Fruit fly (Drosophila melanogaster) whole organism, embryonic: Measurements from ENCODE around the gene CG31388.

ENCODE experiments used
- Antp ChIP-seq: fragments of 200-800 bp; sonication (Bioruptor generic); optimal IDR thresholded peaks from 3 replicates; lab custom pipeline; 2016; ENCODE audit warnings: missing biosample characterization, missing genetic modification characterization
- BEAF-32 ChIP-seq: fragments of 200-800 bp; sonication (Bioruptor generic); optimal IDR thresholded peaks from 3 replicates; lab custom pipeline; 2017; ENCODE audit warnings: missing biosample characterization, missing genetic modification characterization, mild to moderate bottlenecking, moderate library complexity, missing genetic modification reagents
- CG10462 ChIP-seq: fragments of 200-800 bp; sonication (Bioruptor generic); optimal IDR thresholded peaks from 2 replicates; lab custom pipeline; 2016; ENCODE audit warnings: missing biosample characterization, missing genetic modification characterization
- CG13287 ChIP-seq: fragments of 200-800 bp; sonication (Bioruptor generic); IDR thresholded peaks from 2 replicates; pipeline ENCODE4 v1.3.6; 2022; ENCODE audit warnings: missing biosample characterization, missing genetic modification characterization; ENCODE audit not compliant: partially characterized antibody
- CG14965 ChIP-seq: fragments of 200-800 bp; sonication (Bioruptor generic); optimal IDR thresholded peaks from 2 replicates; lab custom pipeline; 2016; ENCODE audit warnings: missing biosample characterization, missing genetic modification characterization, borderline replicate concordance
- CG15073 ChIP-seq: fragments of 200-800 bp; sonication (Bioruptor generic); optimal IDR thresholded peaks from 2 replicates; lab custom pipeline; 2016; ENCODE audit warnings: missing biosample characterization, missing genetic modification characterization
- CG1603 ChIP-seq: fragments of 200-800 bp; sonication (Bioruptor generic); optimal IDR thresholded peaks from 2 replicates; lab custom pipeline; 2019; ENCODE audit warnings: missing biosample characterization, mild to moderate bottlenecking, missing genetic modification characterization, moderate library complexity
- CG16815 ChIP-seq: fragments of 200-800 bp; sonication (Bioruptor generic); optimal IDR thresholded peaks from 3 replicates; lab custom pipeline; 2017; ENCODE audit warnings: missing biosample characterization, mild to moderate bottlenecking, missing genetic modification characterization
- CG17385 ChIP-seq: fragments of 200-800 bp; sonication (Bioruptor generic); optimal IDR thresholded peaks from 3 replicates; lab custom pipeline; 2018; ENCODE audit warnings: missing biosample characterization, mild to moderate bottlenecking, missing genetic modification characterization
- CG18011 ChIP-seq: fragments of 200-800 bp; sonication (Bioruptor generic); optimal IDR thresholded peaks from 2 replicates; lab custom pipeline; 2017; ENCODE audit warnings: missing biosample characterization, missing genetic modification characterization, mild to moderate bottlenecking, moderate library complexity, missing genotype
- CG3281 ChIP-seq: fragments of 200-800 bp; sonication (Bioruptor generic); optimal IDR thresholded peaks from 3 replicates; lab custom pipeline; 2017; ENCODE audit warnings: missing biosample characterization, mild to moderate bottlenecking, missing genetic modification characterization
- CG43689 ChIP-seq: fragments of 200-800 bp; sonication (Bioruptor generic); IDR thresholded peaks from 2 replicates; pipeline ENCODE4 v1.3.6; 2022; ENCODE audit warnings: missing biosample characterization, missing genetic modification characterization
- CG4854 ChIP-seq: fragments of 200-800 bp; sonication (Bioruptor generic); optimal IDR thresholded peaks from 2 replicates; lab custom pipeline; 2016; ENCODE audit warnings: missing biosample characterization, missing genetic modification characterization, inconsistent platforms
- CHES-1-like ChIP-seq: fragments of 200-800 bp; sonication (Bioruptor generic); optimal IDR thresholded peaks from 2 replicates; lab custom pipeline; 2016; ENCODE audit warnings: missing biosample characterization, missing genetic modification characterization
- D19A ChIP-seq: fragments of 200-800 bp; optimal IDR thresholded peaks from 3 replicates; lab custom pipeline; 2019; ENCODE audit warnings: missing biosample characterization, mild to moderate bottlenecking, missing genetic modification characterization, moderate library complexity
- E2f2 ChIP-seq: fragments of 200-800 bp; sonication (Bioruptor generic); IDR thresholded peaks from 2 replicates; pipeline ENCODE4 v1.3.6; 2022; ENCODE audit warnings: missing biosample characterization, missing genetic modification characterization
- HmgD ChIP-seq: fragments of 200-800 bp; sonication (Bioruptor generic); optimal IDR thresholded peaks from 3 replicates; lab custom pipeline; 2016; ENCODE audit warnings: missing biosample characterization, missing genetic modification characterization
- Hr78 ChIP-seq, 2 experiments: fragments of 200-800 bp in 1 of 2; fragments of >200 bp in 1 of 2; sonication (Bioruptor generic) in 1 of 2; optimal IDR thresholded peaks; 2 replicates each; lab custom pipeline; 2017 to 2019; ENCODE audit warnings: missing biosample characterization in 2 of 2, missing genetic modification characterization in 2 of 2, mild to moderate bottlenecking in 1 of 2, moderate library complexity in 1 of 2
- MESR4 ChIP-seq: fragments of 200-800 bp; sonication (Bioruptor generic); optimal IDR thresholded peaks from 2 replicates; lab custom pipeline; 2018; ENCODE audit warnings: missing biosample characterization, mild to moderate bottlenecking, missing genetic modification characterization, moderate library complexity
- Mrtf ChIP-seq: fragments of 200-800 bp; sonication (Bioruptor generic); IDR thresholded peaks from 3 replicates; pipeline ENCODE4 v1.3.6; 2022; ENCODE audit warnings: missing biosample characterization, missing genetic modification characterization
- Myb ChIP-seq: fragments of 200-800 bp; sonication (Bioruptor generic); optimal IDR thresholded peaks from 2 replicates; lab custom pipeline; 2016; ENCODE audit warnings: missing biosample characterization, missing genetic modification characterization
- NC2α ChIP-seq: fragments of 200-800 bp; sonication (Bioruptor generic); optimal IDR thresholded peaks from 2 replicates; lab custom pipeline; 2016; ENCODE audit warnings: missing biosample characterization, missing genetic modification characterization
- Nf-YC ChIP-seq: fragments of 200-800 bp; optimal IDR thresholded peaks from 3 replicates; lab custom pipeline; 2019; ENCODE audit warnings: missing biosample characterization, mild to moderate bottlenecking, missing genetic modification characterization, moderate library complexity
- Oli ChIP-seq: fragments of 200-800 bp; sonication (Bioruptor generic); optimal IDR thresholded peaks from 2 replicates; lab custom pipeline; 2018; ENCODE audit warnings: missing biosample characterization, mild to moderate bottlenecking, missing genetic modification characterization, moderate library complexity
- Ssrp ChIP-seq: fragments of 200-800 bp; sonication (Bioruptor generic); optimal IDR thresholded peaks from 2 replicates; lab custom pipeline; 2018; ENCODE audit warnings: missing biosample characterization, mild to moderate bottlenecking, missing genetic modification characterization, moderate library complexity
- Stat92E ChIP-seq, 3 experiments: fragments of >200 bp in 2 of 3; fragments of 200-800 bp in 1 of 3; sonication (Bioruptor generic) in 1 of 3; optimal IDR thresholded peaks; 2 replicates each; lab custom pipeline; 2017 to 2019; ENCODE audit warnings: missing biosample characterization in 3 of 3, missing genetic modification characterization in 3 of 3, mild to moderate bottlenecking in 1 of 3, moderate library complexity in 1 of 3
- ab ChIP-seq: fragments of 200-800 bp; sonication (Bioruptor generic); optimal IDR thresholded peaks from 2 replicates; lab custom pipeline; 2016; ENCODE audit warnings: missing biosample characterization, missing genetic modification characterization
- crp ChIP-seq, 2 experiments: fragments of 200-800 bp; sonication (Bioruptor generic); optimal IDR thresholded peaks; 2 replicates in 1 of 2; 3 replicates in 1 of 2; lab custom pipeline; 2017; ENCODE audit warnings: missing biosample characterization in 2 of 2, missing genetic modification characterization in 2 of 2, mild to moderate bottlenecking in 1 of 2, moderate library complexity in 1 of 2
- dpn ChIP-seq, 2 experiments: fragments of 200-800 bp; sonication (Bioruptor generic); optimal IDR thresholded peaks; 3 replicates each; lab custom pipeline; 2016; ENCODE audit warnings: missing biosample characterization in 2 of 2, missing genetic modification characterization in 2 of 2
- exex ChIP-seq: fragments of 200-800 bp; sonication (Bioruptor generic); optimal IDR thresholded peaks from 4 replicates; lab custom pipeline; 2018; ENCODE audit warnings: missing biosample characterization, mild to moderate bottlenecking, missing genetic modification characterization, moderate library complexity
- fru ChIP-seq: fragments of >200 bp; optimal IDR thresholded peaks from 2 replicates; lab custom pipeline; 2017
- gcm2 ChIP-seq: fragments of 200-800 bp; sonication (Bioruptor generic); optimal IDR thresholded peaks from 2 replicates; lab custom pipeline; 2016; ENCODE audit warnings: missing biosample characterization, missing genetic modification characterization
- her ChIP-seq: fragments of 200-800 bp; sonication (Bioruptor generic); optimal IDR thresholded peaks from 2 replicates; lab custom pipeline; 2016; ENCODE audit warnings: missing biosample characterization, missing genetic modification characterization
- inv ChIP-seq: fragments of 200-800 bp; sonication (Bioruptor generic); IDR thresholded peaks from 2 replicates; pipeline ENCODE4 v1.3.6; 2022; ENCODE audit warnings: missing biosample characterization, missing genetic modification characterization; ENCODE audit not compliant: partially characterized antibody
- klu ChIP-seq: fragments of 200-800 bp; sonication (Bioruptor generic); IDR thresholded peaks from 2 replicates; pipeline ENCODE4 v1.3.6; 2022; ENCODE audit warnings: missing biosample characterization, missing genetic modification characterization
- lov ChIP-seq, 2 experiments: fragments of 200-800 bp in 1 of 2; fragments of >200 bp in 1 of 2; sonication (Bioruptor generic) in 1 of 2; IDR thresholded peaks in 1 of 2; optimal IDR thresholded peaks in 1 of 2; 2 replicates in 1 of 2; 3 replicates in 1 of 2; pipeline versions ENCODE4 v1.3.6 to Lab custom; 2017 to 2022; ENCODE audit warnings: missing biosample characterization in 1 of 2, missing genetic modification characterization in 1 of 2
- nerfin-2 ChIP-seq: fragments of 200-800 bp; sonication (Bioruptor generic); IDR thresholded peaks from 2 replicates; pipeline ENCODE4 v1.3.6; 2022; ENCODE audit warnings: missing biosample characterization, missing genetic modification characterization; ENCODE audit not compliant: partially characterized antibody
- odd ChIP-seq: fragments of 200-800 bp; sonication (Bioruptor generic); optimal IDR thresholded peaks from 2 replicates; lab custom pipeline; 2017; ENCODE audit warnings: missing biosample characterization, mild to moderate bottlenecking, missing genetic modification characterization
- org-1 ChIP-seq: fragments of 200-800 bp; sonication (Bioruptor generic); optimal IDR thresholded peaks from 2 replicates; lab custom pipeline; 2017; ENCODE audit warnings: missing biosample characterization, missing genetic modification characterization
- pan ChIP-seq, 4 experiments: fragments of >200 bp in 3 of 4; fragments of 200-800 bp in 1 of 4; sonication (Bioruptor generic) in 1 of 4; optimal IDR thresholded peaks in 3 of 4; IDR thresholded peaks in 1 of 4; 2 replicates each; pipeline versions ENCODE4 v1.3.6 to Lab custom; 2017 to 2022; ENCODE audit warnings: missing biosample characterization in 2 of 4, missing genetic modification characterization in 2 of 4, mixed read lengths in 1 of 4
- pum ChIP-seq: fragments of 200-800 bp; sonication (Bioruptor generic); optimal IDR thresholded peaks from 2 replicates; lab custom pipeline; 2016; ENCODE audit warnings: missing biosample characterization, missing genetic modification characterization
- seq ChIP-seq: fragments of 200-800 bp; sonication (Bioruptor generic); IDR thresholded peaks from 2 replicates; pipeline ENCODE4 v1.3.6; 2022; ENCODE audit warnings: missing biosample characterization, missing genetic modification characterization
- sima ChIP-seq: fragments of 200-800 bp; sonication (Bioruptor generic); optimal IDR thresholded peaks from 2 replicates; lab custom pipeline; 2016; ENCODE audit warnings: missing biosample characterization, missing genetic modification characterization
- slbo ChIP-seq: fragments of 200-800 bp; sonication (Bioruptor generic); IDR thresholded peaks from 2 replicates; pipeline ENCODE4 v1.3.6; 2022; ENCODE audit warnings: missing biosample characterization, missing genetic modification characterization
- slou ChIP-seq: fragments of 200-800 bp; sonication (Bioruptor generic); optimal IDR thresholded peaks from 3 replicates; lab custom pipeline; 2016; ENCODE audit warnings: missing biosample characterization, missing genetic modification characterization
- sna ChIP-seq: fragments of 200-800 bp; sonication (Bioruptor generic); IDR thresholded peaks from 2 replicates; pipeline ENCODE4 v1.3.6; 2022; ENCODE audit warnings: missing biosample characterization, missing genetic modification characterization; ENCODE audit not compliant: partially characterized antibody
- stwl ChIP-seq: fragments of 200-800 bp; sonication (Bioruptor generic); optimal IDR thresholded peaks from 3 replicates; lab custom pipeline; 2018; ENCODE audit warnings: missing biosample characterization, mild to moderate bottlenecking, missing genetic modification characterization, moderate library complexity
- trh ChIP-seq: fragments of 200-800 bp; sonication (Bioruptor generic); optimal IDR thresholded peaks from 2 replicates; lab custom pipeline; 2016; ENCODE audit warnings: missing biosample characterization, missing genetic modification characterization
- tx ChIP-seq: fragments of 200-800 bp; sonication (Bioruptor generic); optimal IDR thresholded peaks from 2 replicates; lab custom pipeline; 2016; ENCODE audit warnings: missing biosample characterization, missing genetic modification characterization
- yki ChIP-seq: fragments of >200 bp; optimal IDR thresholded peaks from 3 replicates; lab custom pipeline; 2018

Gene CG31388

DNA sequence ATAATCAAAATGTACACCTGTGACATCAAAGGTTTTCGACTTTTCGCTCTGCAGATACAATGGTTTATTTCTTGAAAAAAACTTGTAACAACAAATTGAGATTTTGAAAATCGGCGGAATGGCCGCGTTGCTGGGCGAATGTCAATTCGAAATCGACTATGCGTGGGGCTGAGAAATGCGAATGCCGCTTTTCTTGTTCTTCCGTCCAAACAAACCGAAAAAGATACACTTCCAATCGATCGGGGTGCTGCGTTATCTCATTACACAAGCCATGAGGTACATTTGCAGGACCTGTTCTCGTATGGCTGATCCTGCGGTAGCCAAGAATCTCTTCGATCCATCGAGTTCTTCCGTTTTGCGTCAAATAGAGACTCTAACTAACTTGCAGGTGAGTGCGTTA is at the start of gene CG31388:
TSS of gene CG31388 (plus strand) at position 218 of the 400 bp plus-strand sequence.
- TF ChIP-seq Oli (tag; lab: Kevin White, UChicago) = no peak
- no peak for TF ChIP-seq CG18011
- TF ChIP-seq ab (GFP tag; lab: Kevin White, UChicago) = no peak
- no peak for TF ChIP-seq CG3281
- TF ChIP-seq gcm2 (GFP tag; lab: Kevin White, UChicago) = no peak
- TF ChIP-seq Stat92E (GFP tag; optimal IDR thresholded peaks at IDR 0.05; lab: Kevin White, UChicago) = no peak
- no peak for TF ChIP-seq org-1
- no peak for TF ChIP-seq sna (GFP tag; lab: Robert Waterston, UW)
- no peak for TF ChIP-seq Hr78 (GFP tag; optimal IDR thresholded peaks at IDR 0.05; lab: Kevin White, UChicago)
- no peak for TF ChIP-seq slbo (GFP tag; lab: Robert Waterston, UW)
- no peak for TF ChIP-seq pum (GFP tag; lab: Kevin White, UChicago)
- TF ChIP-seq lov (optimal IDR thresholded peaks at IDR 0.05; lab: Kevin White, UChicago) = no peak
- TF ChIP-seq lov (GFP tag; IDR thresholded peaks at IDR 0.05; lab: Robert Waterston, UW) = no peak
- TF ChIP-seq inv (GFP tag; lab: Robert Waterston, UW) = no peak
- TF ChIP-seq stwl (tag; lab: Kevin White, UChicago) = peak; percentile 48
- TF ChIP-seq fru (lab: Kevin White, UChicago) = no peak
- peak; percentile 93 for TF ChIP-seq E2f2
- TF ChIP-seq crp (GFP tag; optimal IDR thresholded peaks at IDR 0.05; lab: Kevin White, UChicago) = peak in 1 of 2 experiments; percentile 49
- no peak for TF ChIP-seq exex
- no peak for TF ChIP-seq pan (optimal IDR thresholded peaks at IDR 0.05; lab: Kevin White, UChicago)
- peak in 1 of 2 experiments; percentile 23 for TF ChIP-seq pan (GFP tag; optimal IDR thresholded peaks at IDR 0.05 in 1 of 2, IDR thresholded peaks at IDR 0.05 in 1 of 2)
- TF ChIP-seq CG14965 (GFP tag; lab: Kevin White, UChicago) = no peak
- TF ChIP-seq odd (GFP tag; lab: Kevin White, UChicago) = no peak
- no peak for TF ChIP-seq slou (GFP tag; lab: Kevin White, UChicago)
- TF ChIP-seq BEAF-32 (GFP tag; lab: Kevin White, UChicago) = peak; percentile 23
- peak; percentile 98 for TF ChIP-seq D19A (tag; lab: Kevin White, UChicago)
- no peak for TF ChIP-seq tx (GFP tag; lab: Kevin White, UChicago)
- TF ChIP-seq dpn (GFP tag; optimal IDR thresholded peaks at IDR 0.05; lab: Kevin White, UChicago) = no peak
- no peak for TF ChIP-seq Nf-YC (tag; lab: Kevin White, UChicago)
- no peak for TF ChIP-seq NC2α (GFP tag; lab: Kevin White, UChicago)
- TF ChIP-seq CG15073 (GFP tag; lab: Kevin White, UChicago) = no peak
- TF ChIP-seq sima = no peak
- peak; percentile 98 for TF ChIP-seq CG17385
- TF ChIP-seq yki (lab: Kevin White, UChicago) = peak; percentile 20
- TF ChIP-seq Myb = peak; percentile 61
- no peak for TF ChIP-seq klu (GFP tag; lab: Robert Waterston, UW)
- no peak for TF ChIP-seq Antp (GFP tag; lab: Kevin White, UChicago)
- no peak for TF ChIP-seq Mrtf
- TF ChIP-seq MESR4 (GFP tag; lab: Kevin White, UChicago) = peak; percentile 83
- TF ChIP-seq CG10462 (GFP tag; lab: Kevin White, UChicago) = no peak
- no peak for TF ChIP-seq CG4854 (GFP tag; lab: Kevin White, UChicago)
- TF ChIP-seq Ssrp (tag; lab: Kevin White, UChicago) = no peak
- TF ChIP-seq trh (GFP tag; lab: Kevin White, UChicago) = no peak
- no peak for TF ChIP-seq CG43689 (GFP tag; lab: Robert Waterston, UW)
- no peak for TF ChIP-seq HmgD (GFP tag; lab: Kevin White, UChicago)
- TF ChIP-seq her (GFP tag; lab: Kevin White, UChicago) = no peak
- no peak for TF ChIP-seq CG16815 (GFP tag; lab: Kevin White, UChicago)
- TF ChIP-seq CG13287 (GFP tag; lab: Robert Waterston, UW) = peak; percentile 28; the same call in 1 of the 2 replicates
- TF ChIP-seq CHES-1-like = no peak
- TF ChIP-seq CG1603 (tag; lab: Kevin White, UChicago) = peak; percentile 31
- no peak for TF ChIP-seq nerfin-2 (GFP tag; lab: Robert Waterston, UW)
- no peak for TF ChIP-seq seq (GFP tag; lab: Robert Waterston, UW)
